Worm (Caenorhabditis elegans): ENCODE data around the gene mrpl-2.

Gene mrpl-2

DNA sequence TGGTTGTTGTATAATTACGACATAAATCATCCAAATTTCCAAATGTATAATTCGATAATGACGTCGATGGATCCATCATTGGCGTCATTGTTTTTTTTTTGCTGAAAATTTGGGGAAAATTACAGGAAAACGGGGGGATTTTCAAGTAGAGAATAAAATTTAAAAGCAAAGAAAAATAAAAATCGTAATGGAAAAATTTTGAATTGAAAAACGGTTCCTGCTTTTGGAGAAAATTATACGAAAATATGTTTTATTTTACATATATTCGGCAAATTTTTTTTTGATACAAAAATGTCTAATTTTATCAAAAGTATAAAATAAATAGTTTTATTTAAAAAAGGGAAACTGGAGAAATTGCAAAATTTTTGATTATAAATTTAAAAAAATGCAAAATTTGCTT, 51.8 kb downstream of the mrpl-2 start, which contains the start of gene zipt-15:
Gene zipt-15, minus strand, starts transcription at position 101 of the 400 bp plus-strand sequence.
- no peak for TF ChIP-seq F22D6.2 (tag; optimal IDR thresholded peaks at IDR 0.05)
- no peak for TF ChIP-seq F55B11.4 (tag; optimal IDR thresholded peaks at IDR 0.05; ENCODE audit: borderline replicate concordance, insufficient read depth)
- TF ChIP-seq K12H6.12 (tag; optimal IDR thresholded peaks at IDR 0.05) = no peak
- no peak for TF ChIP-seq madf-6 (GFP tag; IDR thresholded peaks at IDR 0.05)
- no peak for TF ChIP-seq T26A5.8 (tag; optimal IDR thresholded peaks at IDR 0.05)
- no peak for TF ChIP-seq let-607 (tag; optimal IDR thresholded peaks at IDR 0.05)
- TF ChIP-seq sptf-2 (GFP tag; optimal IDR thresholded peaks at IDR 0.05) = no peak
- no peak for TF ChIP-seq ceh-100 (GFP tag; IDR thresholded peaks at IDR 0.05)
- TF ChIP-seq rpc-1 (optimal IDR thresholded peaks at IDR 0.05) = no peak
- TF ChIP-seq rpc-1 (tag; optimal IDR thresholded peaks at IDR 0.05) = no peak
- no peak for TF ChIP-seq rec-8 (tag; optimal IDR thresholded peaks at IDR 0.05)
- TF ChIP-seq hsf-1 (GFP tag; IDR thresholded peaks at IDR 0.05) = no peak
- TF ChIP-seq fkh-3 (tag; optimal IDR thresholded peaks at IDR 0.05) = no peak

DNA sequence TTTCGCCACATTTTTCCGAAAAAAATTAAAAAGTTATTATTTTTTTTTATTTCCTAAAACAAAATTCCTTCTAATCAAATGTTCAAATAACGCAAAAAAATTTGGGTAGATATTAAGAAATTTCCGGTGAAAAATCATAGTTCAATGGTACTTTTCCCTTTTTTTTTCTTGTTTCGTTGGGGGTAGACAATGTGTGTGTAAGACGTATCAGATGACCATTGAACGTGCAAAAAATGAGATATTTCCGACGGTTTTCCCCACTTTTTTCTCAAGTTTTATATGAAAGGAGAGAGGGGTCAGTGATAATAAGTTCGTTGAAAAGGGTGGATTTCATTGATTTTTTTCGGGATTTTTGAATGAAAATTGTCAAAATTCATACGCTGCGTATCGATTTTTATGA, 53.1 kb downstream of the mrpl-2 start:
- no peak for TF ChIP-seq rcor-1 (GFP tag; IDR thresholded peaks at IDR 0.05)
- TF ChIP-seq C06A6.2 (GFP tag; conservative IDR thresholded peaks at IDR 0.05) = no peak
- TF ChIP-seq F49E8.2 (tag; optimal IDR thresholded peaks at IDR 0.05; ENCODE audit: insufficient read depth) = no peak
- TF ChIP-seq lin-26 (GFP tag; IDR thresholded peaks at IDR 0.05) = no peak
- TF ChIP-seq tlf-1 (GFP tag; optimal IDR thresholded peaks at IDR 0.05) = no peak
- no peak for TF ChIP-seq F55B11.4 (tag; optimal IDR thresholded peaks at IDR 0.05; ENCODE audit: borderline replicate concordance, insufficient read depth)
- TF ChIP-seq rpc-1 (optimal IDR thresholded peaks at IDR 0.05) = no peak
- TF ChIP-seq rpc-1 (tag; optimal IDR thresholded peaks at IDR 0.05) = no peak
- no peak for TF ChIP-seq nhr-179 (tag; optimal IDR thresholded peaks at IDR 0.05)
- TF ChIP-seq Y79H2A.3 (GFP tag; conservative IDR thresholded peaks at IDR 0.05) = no peak

Measured in whole organism, young adult.